Worm (Caenorhabditis elegans) whole organism, L3 larva: ENCODE measurements around the gene Y66D12A.21.

Experiments used
- ama-1 ChIP-seq: fragments of 150-350 bp; optimal IDR thresholded peaks from 2 replicates; lab custom pipeline; 2018
- ceh-16 ChIP-seq: sonication (generic microtip); optimal IDR thresholded peaks from 2 replicates; lab custom pipeline; 2017; ENCODE audit warnings: missing biosample characterization, missing genetic modification characterization
- ceh-28 ChIP-seq: fragments of 150-350 bp; optimal IDR thresholded peaks from 2 replicates; lab custom pipeline; 2014; ENCODE audit warnings: missing biosample characterization, missing genetic modification reagents, missing genetic modification characterization
- ceh-9 ChIP-seq: sonication (generic microtip); optimal IDR thresholded peaks from 2 replicates; lab custom pipeline; 2018; ENCODE audit warnings: missing biosample characterization, missing genetic modification characterization
- egl-27 ChIP-seq: sonication (generic microtip); optimal IDR thresholded peaks from 4 replicates; lab custom pipeline; 2017; ENCODE audit warnings: missing biosample characterization, missing genetic modification reagents, missing genetic modification characterization
- elt-2 ChIP-seq: sonication (generic microtip); optimal IDR thresholded peaks from 2 replicates; lab custom pipeline; 2016; ENCODE audit warnings: missing genetic modification reagents, mild to moderate bottlenecking, missing genetic modification characterization, missing compliant biosample characterization
- nfya-1 ChIP-seq: sonication (generic microtip); optimal IDR thresholded peaks from 2 replicates; lab custom pipeline; 2017; ENCODE audit warnings: missing genetic modification characterization, mild to moderate bottlenecking, missing compliant biosample characterization, antibody characterized with exemption, moderate library complexity; ENCODE audit not compliant: insufficient read depth
- nhr-76 ChIP-seq: fragments of 150-350 bp; sonication (generic microtip); optimal IDR thresholded peaks from 5 replicates; lab custom pipeline; 2014; ENCODE audit warnings: missing biosample characterization, missing genetic modification characterization
- nhr-77 ChIP-seq: fragments of 150-350 bp; optimal IDR thresholded peaks from 2 replicates; lab custom pipeline; 2014; ENCODE audit warnings: missing biosample characterization, missing genetic modification characterization
- pqm-1 ChIP-seq: fragments of 150-350 bp; optimal IDR thresholded peaks from 2 replicates; lab custom pipeline; 2017; ENCODE audit warnings: missing biosample characterization, missing genetic modification characterization, inconsistent platforms
- zag-1 ChIP-seq: fragments of 150-350 bp; optimal IDR thresholded peaks from 2 replicates; lab custom pipeline; 2014; ENCODE audit warnings: missing biosample characterization, missing genetic modification characterization
- ztf-11 ChIP-seq: fragments of 150-350 bp; optimal IDR thresholded peaks from 2 replicates; lab custom pipeline; 2014; ENCODE audit warnings: missing biosample characterization, missing genetic modification characterization

DNA sequence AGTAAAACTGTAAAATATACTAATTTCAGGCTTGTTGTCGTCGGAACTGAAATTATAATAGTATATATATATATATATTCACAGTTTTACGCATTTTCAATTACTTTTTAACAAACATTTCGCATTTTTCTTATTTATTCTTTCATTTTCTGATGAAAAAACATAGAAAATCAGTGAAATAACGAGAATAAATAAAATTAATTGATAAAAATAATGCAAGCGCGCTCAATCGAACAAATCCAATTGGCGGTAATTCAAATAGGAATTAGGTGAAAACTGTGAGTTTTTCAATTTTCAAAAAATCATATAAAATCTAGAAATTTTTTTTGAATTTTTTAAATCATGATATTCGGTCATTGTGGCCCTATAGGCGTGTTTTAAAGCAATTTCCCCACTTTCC is 5.0 kb upstream of the Y66D12A.21 start:
- TF ChIP-seq ceh-16 (tag; lab: Kevin White, UChicago) (no peak), egl-27 (tag; lab: Kevin White, UChicago) (no peak), ceh-28 (tag; lab: Kevin White, UChicago) (no peak), nhr-77 (tag; lab: Kevin White, UChicago) (no peak), nhr-76 (no peak), zag-1 (tag; lab: Kevin White, UChicago) (no peak), ceh-9 (tag; lab: Kevin White, UChicago) (no peak), nfya-1 (tag; lab: Kevin White, UChicago) (no peak), elt-2 (tag; lab: Kevin White, UChicago) (no peak), pqm-1 (tag; lab: Kevin White, UChicago) (no peak), ztf-11 (tag; lab: Kevin White, UChicago) (no peak), ama-1 (no peak)
